Worm (Caenorhabditis elegans) whole organism, L1 larva: ENCODE measurements around the gene C32D5.14.

Source experiments
- aha-1 ChIP-seq: fragments of 150-350 bp; optimal IDR thresholded peaks from 2 replicates; lab custom pipeline; 2014; ENCODE audit warnings: missing biosample characterization, missing genetic modification characterization
- aly-2 ChIP-seq: fragments of 150-350 bp; optimal IDR thresholded peaks from 2 replicates; lab custom pipeline; 2014; ENCODE audit warnings: missing biosample characterization, missing genetic modification characterization
- ama-1 ChIP-seq: fragments of 150-350 bp; optimal IDR thresholded peaks from 2 replicates; lab custom pipeline; 2014
- ces-1 ChIP-seq: fragments of 150-350 bp; optimal IDR thresholded peaks from 2 replicates; lab custom pipeline; 2014; ENCODE audit warnings: missing biosample characterization, missing genetic modification reagents, missing genetic modification characterization
- dsc-1 ChIP-seq: sonication (generic microtip); optimal IDR thresholded peaks from 2 replicates; lab custom pipeline; 2016; ENCODE audit warnings: mild to moderate bottlenecking, missing genetic modification characterization, missing compliant biosample characterization
- elt-3 ChIP-seq, 6 experiments: fragments of 150-350 bp in 1 of 6; sonication (generic microtip); optimal IDR thresholded peaks; 2 replicates each; lab custom pipeline; 2017 to 2018; ENCODE audit warnings: missing biosample characterization in 6 of 6, missing genetic modification characterization in 6 of 6, inconsistent platforms in 1 of 6
- jun-1 ChIP-seq: fragments of 150-350 bp; optimal IDR thresholded peaks from 2 replicates; lab custom pipeline; 2014; ENCODE audit warnings: missing biosample characterization, missing genetic modification reagents, missing genetic modification characterization
- nhr-11 ChIP-seq: fragments of 150-350 bp; optimal IDR thresholded peaks from 2 replicates; lab custom pipeline; 2014; ENCODE audit warnings: missing biosample characterization, missing genetic modification characterization
- nhr-237 ChIP-seq: fragments of 150-350 bp; optimal IDR thresholded peaks from 2 replicates; lab custom pipeline; 2014; ENCODE audit warnings: missing biosample characterization, missing genetic modification characterization
- nhr-76 ChIP-seq: sonication (generic microtip); optimal IDR thresholded peaks from 2 replicates; lab custom pipeline; 2017; ENCODE audit warnings: missing biosample characterization, missing genetic modification characterization
- pqm-1 ChIP-seq: sonication (generic microtip); optimal IDR thresholded peaks from 3 replicates; lab custom pipeline; 2017; ENCODE audit warnings: missing biosample characterization, missing genetic modification characterization

DNA sequence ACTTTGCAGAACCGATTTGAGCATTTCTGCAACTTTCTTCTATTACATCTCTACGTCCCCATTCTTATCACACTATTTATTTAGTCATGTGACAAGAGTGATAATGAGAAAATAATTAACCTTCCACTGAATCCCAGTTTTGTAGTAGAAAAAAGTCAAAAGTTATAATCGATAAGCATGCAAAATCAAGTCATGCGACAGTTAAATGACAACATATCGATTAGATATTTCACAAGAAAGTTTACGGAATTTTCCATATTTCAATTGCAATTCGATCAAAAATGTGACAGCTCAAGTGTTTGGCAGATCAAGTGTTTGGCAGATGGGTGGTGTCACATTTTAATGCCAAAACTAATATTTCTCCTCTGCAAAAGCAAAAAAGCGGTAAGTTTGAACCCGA, 39.4 kb downstream of the C32D5.14 start:
- TF ChIP-seq nhr-11 (tag; lab: Kevin White, UChicago) = no peak
- TF ChIP-seq dsc-1 (tag; lab: Kevin White, UChicago) = no peak
- no peak for TF ChIP-seq jun-1
- no peak for TF ChIP-seq nhr-76
- no peak for TF ChIP-seq nhr-237 (tag; lab: Kevin White, UChicago)
- TF ChIP-seq aha-1 (tag; lab: Kevin White, UChicago) = no peak
- no peak for TF ChIP-seq elt-3 (tag; optimal IDR thresholded peaks at IDR 0.05; lab: Kevin White, UChicago)
- TF ChIP-seq ama-1 (lab: Kevin White, UChicago) = no peak
- TF ChIP-seq ces-1 = no peak
- TF ChIP-seq pqm-1 (tag; lab: Kevin White, UChicago) = no peak
- TF ChIP-seq aly-2 (tag; lab: Kevin White, UChicago) = no peak
